Fruit fly (Drosophila melanogaster) whole organism, embryonic: ENCODE data around the gene Hph.

Experiments
- Asciz ChIP-seq: fragments of 200-800 bp; sonication (Bioruptor generic); optimal IDR thresholded peaks from 2 replicates; lab custom pipeline; 2017; ENCODE audit warnings: missing biosample characterization, mild to moderate bottlenecking, missing genetic modification characterization, missing genetic modification reagents
- B-H2 ChIP-seq: fragments of 200-800 bp; sonication (Bioruptor generic); optimal IDR thresholded peaks from 2 replicates; lab custom pipeline; 2018; ENCODE audit warnings: missing biosample characterization, mild to moderate bottlenecking, missing genetic modification characterization
- CG10147 ChIP-seq: fragments of 200-800 bp; sonication (Bioruptor generic); optimal IDR thresholded peaks from 2 replicates; lab custom pipeline; 2019; ENCODE audit warnings: missing biosample characterization, mild to moderate bottlenecking, missing genetic modification characterization, moderate library complexity
- CG1024 ChIP-seq: fragments of 200-800 bp; sonication (Bioruptor generic); IDR thresholded peaks from 2 replicates; pipeline ENCODE4 v1.3.6; 2022; ENCODE audit warnings: missing biosample characterization, missing genetic modification characterization
- CG10431 ChIP-seq: fragments of 200-800 bp; sonication (Bioruptor generic); optimal IDR thresholded peaks from 3 replicates; lab custom pipeline; 2018; ENCODE audit warnings: missing biosample characterization, mild to moderate bottlenecking, missing genetic modification characterization
- CG10565 ChIP-seq: fragments of 200-800 bp; sonication (Bioruptor generic); optimal IDR thresholded peaks from 3 replicates; lab custom pipeline; 2016; ENCODE audit warnings: missing biosample characterization, mild to moderate bottlenecking, missing genetic modification characterization
- CG10654 ChIP-seq: fragments of 200-800 bp; sonication (Bioruptor generic); optimal IDR thresholded peaks from 2 replicates; lab custom pipeline; 2016; ENCODE audit warnings: missing biosample characterization, missing genetic modification characterization
- CG11504 ChIP-seq: fragments of 200-800 bp; sonication (Bioruptor generic); optimal IDR thresholded peaks from 3 replicates; lab custom pipeline; 2019; ENCODE audit warnings: missing biosample characterization, mild to moderate bottlenecking, missing genetic modification characterization, moderate library complexity
- CG12155 ChIP-seq: fragments of 200-800 bp; sonication (Bioruptor generic); optimal IDR thresholded peaks from 3 replicates; lab custom pipeline; 2016; ENCODE audit warnings: missing biosample characterization, missing genetic modification characterization
- CG12744 ChIP-seq: fragments of 200-800 bp; sonication (Bioruptor generic); optimal IDR thresholded peaks from 2 replicates; lab custom pipeline; 2016; ENCODE audit warnings: missing biosample characterization, missing genetic modification characterization
- CG13123 ChIP-seq: fragments of 200-800 bp; sonication (Bioruptor generic); optimal IDR thresholded peaks from 2 replicates; lab custom pipeline; 2016; ENCODE audit warnings: missing biosample characterization, missing genetic modification characterization
- CG13894 ChIP-seq: fragments of 200-800 bp; sonication (Bioruptor generic); optimal IDR thresholded peaks from 3 replicates; lab custom pipeline; 2018; ENCODE audit warnings: missing biosample characterization, mild to moderate bottlenecking, missing genetic modification characterization, moderate library complexity
- CG14860 ChIP-seq: fragments of 200-800 bp; sonication (Bioruptor generic); IDR thresholded peaks from 3 replicates; pipeline ENCODE4 v1.3.6; 2022; ENCODE audit warnings: missing biosample characterization, missing genetic modification characterization; ENCODE audit not compliant: partially characterized antibody
- CG1602 ChIP-seq: fragments of 200-800 bp; sonication (Bioruptor generic); optimal IDR thresholded peaks from 3 replicates; lab custom pipeline; 2016; ENCODE audit warnings: missing biosample characterization, missing genetic modification characterization
- CG16815 ChIP-seq: fragments of 200-800 bp; sonication (Bioruptor generic); optimal IDR thresholded peaks from 3 replicates; lab custom pipeline; 2017; ENCODE audit warnings: missing biosample characterization, mild to moderate bottlenecking, missing genetic modification characterization
- CG2116 ChIP-seq: fragments of 200-800 bp; sonication (Bioruptor generic); optimal IDR thresholded peaks from 3 replicates; lab custom pipeline; 2018; ENCODE audit warnings: missing biosample characterization, mild to moderate bottlenecking, missing genetic modification characterization
- CG2712 ChIP-seq: fragments of 200-800 bp; optimal IDR thresholded peaks from 3 replicates; lab custom pipeline; 2019; ENCODE audit warnings: missing biosample characterization, mild to moderate bottlenecking, missing genetic modification characterization, moderate library complexity
- CG5245 ChIP-seq: fragments of 200-800 bp; sonication (Bioruptor generic); optimal IDR thresholded peaks from 3 replicates; lab custom pipeline; 2016; ENCODE audit warnings: missing biosample characterization, missing genetic modification characterization
- CG6175 ChIP-seq: fragments of 200-800 bp; sonication (Bioruptor generic); IDR thresholded peaks from 3 replicates; pipeline ENCODE4 v1.3.6; 2022; ENCODE audit warnings: missing biosample characterization, missing genetic modification characterization
- CG6791 ChIP-seq: fragments of 200-800 bp; sonication (Bioruptor generic); IDR thresholded peaks from 3 replicates; pipeline ENCODE4 v1.3.6; 2022; ENCODE audit warnings: missing biosample characterization, missing genetic modification characterization; ENCODE audit not compliant: partially characterized antibody
- CG7786 ChIP-seq: fragments of 200-800 bp; sonication (Bioruptor generic); optimal IDR thresholded peaks from 2 replicates; lab custom pipeline; 2016; ENCODE audit warnings: missing biosample characterization, missing genetic modification characterization
- CG7839 ChIP-seq: fragments of 200-800 bp; sonication (Bioruptor generic); optimal IDR thresholded peaks from 3 replicates; lab custom pipeline; 2018; ENCODE audit warnings: missing biosample characterization, mild to moderate bottlenecking, missing genetic modification characterization, moderate library complexity
- CG7987 ChIP-seq: fragments of 200-800 bp; sonication (Bioruptor generic); optimal IDR thresholded peaks from 2 replicates; lab custom pipeline; 2018; ENCODE audit warnings: missing biosample characterization, mild to moderate bottlenecking, missing genetic modification characterization, moderate library complexity
- CG8388 ChIP-seq: fragments of 200-800 bp; sonication (Bioruptor generic); optimal IDR thresholded peaks from 2 replicates; lab custom pipeline; 2019; ENCODE audit warnings: missing biosample characterization, mild to moderate bottlenecking, missing genetic modification characterization, moderate library complexity
- CG9609 ChIP-seq: fragments of 200-800 bp; sonication (Bioruptor generic); optimal IDR thresholded peaks from 3 replicates; lab custom pipeline; 2016; ENCODE audit warnings: missing biosample characterization, missing genetic modification characterization
- CHES-1-like ChIP-seq: fragments of 200-800 bp; sonication (Bioruptor generic); optimal IDR thresholded peaks from 2 replicates; lab custom pipeline; 2016; ENCODE audit warnings: missing biosample characterization, missing genetic modification characterization
- Camta ChIP-seq: fragments of 200-800 bp; sonication (Bioruptor generic); optimal IDR thresholded peaks from 2 replicates; lab custom pipeline; 2016; ENCODE audit warnings: missing biosample characterization, missing genetic modification characterization
- D ChIP-seq, 2 experiments: fragments of 200-800 bp in 1 of 2; fragments of >200 bp in 1 of 2; sonication (Bioruptor generic) in 1 of 2; optimal IDR thresholded peaks; 2 replicates in 1 of 2; 3 replicates in 1 of 2; lab custom pipeline; 2017; ENCODE audit warnings: mild to moderate bottlenecking in 1 of 2, missing biosample characterization in 1 of 2, missing genetic modification characterization in 1 of 2, missing genetic modification reagents in 1 of 2
- E2f2 ChIP-seq: fragments of 200-800 bp; sonication (Bioruptor generic); IDR thresholded peaks from 2 replicates; pipeline ENCODE4 v1.3.6; 2022; ENCODE audit warnings: missing biosample characterization, missing genetic modification characterization
- Lhr ChIP-seq: fragments of 200-800 bp; sonication (Bioruptor generic); optimal IDR thresholded peaks from 3 replicates; lab custom pipeline; 2017; ENCODE audit warnings: mild to moderate bottlenecking, missing biosample characterization, missing genetic modification reagents, missing genetic modification characterization
- MESR4 ChIP-seq: fragments of 200-800 bp; sonication (Bioruptor generic); optimal IDR thresholded peaks from 2 replicates; lab custom pipeline; 2018; ENCODE audit warnings: missing biosample characterization, mild to moderate bottlenecking, missing genetic modification characterization, moderate library complexity
- Mad ChIP-seq: fragments of 200-800 bp; sonication (Bioruptor generic); optimal IDR thresholded peaks from 2 replicates; lab custom pipeline; 2016; ENCODE audit warnings: missing biosample characterization, missing genetic modification characterization
- Ravus ChIP-seq: fragments of 200-800 bp; sonication (Bioruptor generic); IDR thresholded peaks from 2 replicates; pipeline ENCODE4 v1.3.6; 2022; ENCODE audit warnings: missing biosample characterization, missing genetic modification characterization
- YL-1 ChIP-seq: fragments of 200-800 bp; sonication (Bioruptor generic); optimal IDR thresholded peaks from 3 replicates; lab custom pipeline; 2017; ENCODE audit warnings: missing biosample characterization, mild to moderate bottlenecking, missing genetic modification characterization
- al ChIP-seq: fragments of 200-800 bp; sonication (Bioruptor generic); IDR thresholded peaks from 2 replicates; pipeline ENCODE4 v1.3.6; 2022; ENCODE audit warnings: missing biosample characterization, missing genetic modification characterization
- bab2 ChIP-seq: fragments of 200-800 bp; sonication (Bioruptor generic); optimal IDR thresholded peaks from 2 replicates; lab custom pipeline; 2016; ENCODE audit warnings: missing biosample characterization, missing genetic modification characterization
- bigmax ChIP-seq: fragments of 200-800 bp; sonication (Bioruptor generic); optimal IDR thresholded peaks from 2 replicates; lab custom pipeline; 2018; ENCODE audit warnings: missing biosample characterization, mild to moderate bottlenecking, missing genetic modification characterization
- dpn ChIP-seq, 2 experiments: fragments of 200-800 bp; sonication (Bioruptor generic); optimal IDR thresholded peaks; 3 replicates each; lab custom pipeline; 2016; ENCODE audit warnings: missing biosample characterization in 2 of 2, missing genetic modification characterization in 2 of 2
- en ChIP-seq: fragments of 200-800 bp; sonication (Bioruptor generic); optimal IDR thresholded peaks from 2 replicates; lab custom pipeline; 2016; ENCODE audit warnings: missing biosample characterization, missing genetic modification characterization
- exex ChIP-seq: fragments of 200-800 bp; sonication (Bioruptor generic); optimal IDR thresholded peaks from 4 replicates; lab custom pipeline; 2018; ENCODE audit warnings: missing biosample characterization, mild to moderate bottlenecking, missing genetic modification characterization, moderate library complexity
- fd64A ChIP-seq: fragments of 200-800 bp; sonication (Bioruptor generic); optimal IDR thresholded peaks from 3 replicates; lab custom pipeline; 2018; ENCODE audit warnings: missing biosample characterization, mild to moderate bottlenecking, missing genetic modification characterization
- grn ChIP-seq: fragments of 200-800 bp; sonication (Bioruptor generic); optimal IDR thresholded peaks from 3 replicates; lab custom pipeline; 2017; ENCODE audit warnings: missing biosample characterization, missing genetic modification characterization
- klu ChIP-seq: fragments of 200-800 bp; sonication (Bioruptor generic); IDR thresholded peaks from 2 replicates; pipeline ENCODE4 v1.3.6; 2022; ENCODE audit warnings: missing biosample characterization, missing genetic modification characterization
- lov ChIP-seq, 2 experiments: fragments of 200-800 bp in 1 of 2; fragments of >200 bp in 1 of 2; sonication (Bioruptor generic) in 1 of 2; IDR thresholded peaks in 1 of 2; optimal IDR thresholded peaks in 1 of 2; 2 replicates in 1 of 2; 3 replicates in 1 of 2; pipeline versions ENCODE4 v1.3.6 to Lab custom; 2017 to 2022; ENCODE audit warnings: missing biosample characterization in 1 of 2, missing genetic modification characterization in 1 of 2
- onecut ChIP-seq: fragments of 200-800 bp; sonication (Bioruptor generic); IDR thresholded peaks from 2 replicates; pipeline ENCODE4 v1.3.6; 2022; ENCODE audit warnings: missing biosample characterization, missing genetic modification characterization
- otp ChIP-seq: fragments of 200-800 bp; sonication (Bioruptor generic); IDR thresholded peaks from 3 replicates; pipeline ENCODE4, ENCODE4 v1.3.6; 2022; ENCODE audit warnings: missing biosample characterization, missing genetic modification characterization
- pan ChIP-seq, 4 experiments: fragments of >200 bp in 3 of 4; fragments of 200-800 bp in 1 of 4; sonication (Bioruptor generic) in 1 of 4; optimal IDR thresholded peaks in 3 of 4; IDR thresholded peaks in 1 of 4; 2 replicates each; pipeline versions ENCODE4 v1.3.6 to Lab custom; 2017 to 2022; ENCODE audit warnings: missing biosample characterization in 2 of 4, missing genetic modification characterization in 2 of 4, mixed read lengths in 1 of 4
- salm ChIP-seq: fragments of 200-800 bp; sonication (Bioruptor generic); optimal IDR thresholded peaks from 2 replicates; lab custom pipeline; 2018; ENCODE audit warnings: missing biosample characterization, mild to moderate bottlenecking, missing genetic modification characterization
- tin ChIP-seq: fragments of 200-800 bp; sonication (Bioruptor generic); optimal IDR thresholded peaks from 3 replicates; lab custom pipeline; 2016; ENCODE audit warnings: missing biosample characterization, missing genetic modification characterization
- zfh1 ChIP-seq: fragments of 200-800 bp; sonication (Bioruptor generic); IDR thresholded peaks from 3 replicates; pipeline ENCODE4 v1.3.6; 2022; ENCODE audit warnings: missing biosample characterization, missing genetic modification characterization

Hph gene

DNA sequence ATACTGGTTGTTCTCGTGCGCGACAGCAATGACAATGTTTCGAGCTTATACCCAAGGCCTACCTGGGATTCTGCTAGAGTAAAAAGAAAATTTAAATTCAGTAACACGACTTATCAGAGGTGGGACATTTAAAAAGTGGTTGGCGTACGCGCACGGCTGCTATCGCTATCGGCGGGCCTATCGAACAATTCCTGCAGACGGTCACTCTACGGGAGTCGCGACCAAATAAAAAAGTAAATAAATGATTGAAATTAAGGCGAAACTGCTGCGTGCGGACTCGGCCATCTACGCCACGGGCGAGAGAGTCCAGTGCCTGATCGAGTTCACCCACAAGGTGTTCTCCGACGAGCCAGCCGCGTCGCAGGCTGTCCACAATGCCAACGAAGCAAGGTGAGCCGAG is 37.4 kb upstream of the Hph start, which contains the start of the genes Prosbeta2R2 and CG1116 (continued):
- TF ChIP-seq CG10654 (GFP tag; lab: Kevin White, UChicago) = no peak
- no peak for TF ChIP-seq CG6175
- TF ChIP-seq tin (GFP tag; lab: Kevin White, UChicago) = no peak
- TF ChIP-seq YL-1 (GFP tag; lab: Kevin White, UChicago) = peak; percentile 31
- TF ChIP-seq klu (GFP tag; lab: Robert Waterston, UW) = no peak
- no peak for TF ChIP-seq CG12155 (GFP tag; lab: Kevin White, UChicago)
- TF ChIP-seq CG13894 (tag; lab: Kevin White, UChicago) = no peak
- no peak for TF ChIP-seq bigmax (GFP tag; lab: Kevin White, UChicago)
- TF ChIP-seq CG10147 = no peak
- TF ChIP-seq onecut = no peak
- TF ChIP-seq CG1024 (GFP tag; lab: Robert Waterston, UW) = no peak
- no peak for TF ChIP-seq CG13123
- peak; percentile 44; the same call in 1 of the 3 replicates for TF ChIP-seq CG6791 (GFP tag; lab: Robert Waterston, UW)
- no peak for TF ChIP-seq CG12744 (GFP tag; lab: Kevin White, UChicago)
- TF ChIP-seq E2f2 = peak; percentile 97
- no peak for TF ChIP-seq CG7786
- TF ChIP-seq Asciz (GFP tag; lab: Kevin White, UChicago) = no peak
- TF ChIP-seq D (optimal IDR thresholded peaks at IDR 0.05; lab: Kevin White, UChicago) = no peak
- TF ChIP-seq D (GFP tag; optimal IDR thresholded peaks at IDR 0.05; lab: Kevin White, UChicago) = no peak
- no peak for TF ChIP-seq exex (tag; lab: Kevin White, UChicago)
- TF ChIP-seq CG10565 (GFP tag; lab: Kevin White, UChicago) = no peak
- TF ChIP-seq CG2116 (GFP tag; lab: Kevin White, UChicago) = no peak
- no peak for TF ChIP-seq otp (GFP tag; lab: Robert Waterston, UW)
- TF ChIP-seq al (GFP tag; lab: Robert Waterston, UW) = no peak
- TF ChIP-seq MESR4 (GFP tag; lab: Kevin White, UChicago) = peak; percentile 78
- TF ChIP-seq Mad (GFP tag; lab: Kevin White, UChicago) = no peak
- TF ChIP-seq CG9609 (GFP tag; lab: Kevin White, UChicago) = no peak
- no peak for TF ChIP-seq Lhr (GFP tag; lab: Kevin White, UChicago)
- TF ChIP-seq Ravus (GFP tag; lab: Robert Waterston, UW) = no peak
- TF ChIP-seq salm (tag; lab: Kevin White, UChicago) = no peak
- TF ChIP-seq CG7987 (GFP tag; lab: Kevin White, UChicago) = no peak
- no peak for TF ChIP-seq Camta (GFP tag; lab: Kevin White, UChicago)
- peak; percentile 28; the same call in 1 of the 3 replicates for TF ChIP-seq CG14860 (GFP tag; lab: Robert Waterston, UW)
- TF ChIP-seq CG16815 (GFP tag; lab: Kevin White, UChicago) = no peak
- no peak for TF ChIP-seq CG8388
- no peak for TF ChIP-seq B-H2 (GFP tag; lab: Kevin White, UChicago)
- no peak for TF ChIP-seq CG5245
- TF ChIP-seq dpn (GFP tag; optimal IDR thresholded peaks at IDR 0.05; lab: Kevin White, UChicago) = no peak
- TF ChIP-seq CG10431 (GFP tag; lab: Kevin White, UChicago) = no peak
- TF ChIP-seq lov (optimal IDR thresholded peaks at IDR 0.05; lab: Kevin White, UChicago) = no peak
- TF ChIP-seq lov (GFP tag; IDR thresholded peaks at IDR 0.05; lab: Robert Waterston, UW) = no peak
- TF ChIP-seq fd64A (GFP tag; lab: Kevin White, UChicago) = no peak
- no peak for TF ChIP-seq CG2712 (tag; lab: Kevin White, UChicago)
- no peak for TF ChIP-seq CG7839
- TF ChIP-seq CHES-1-like = no peak
- TF ChIP-seq en (GFP tag; lab: Kevin White, UChicago) = no peak
- TF ChIP-seq pan (optimal IDR thresholded peaks at IDR 0.05; lab: Kevin White, UChicago) = no peak
- no peak for TF ChIP-seq pan (GFP tag; optimal IDR thresholded peaks at IDR 0.05 in 1 of 2, IDR thresholded peaks at IDR 0.05 in 1 of 2)
- TF ChIP-seq grn (GFP tag; lab: Kevin White, UChicago) = no peak
- no peak for TF ChIP-seq CG1602 (GFP tag; lab: Kevin White, UChicago)
- no peak for TF ChIP-seq zfh1 (GFP tag; lab: Robert Waterston, UW)
- no peak for TF ChIP-seq bab2 (GFP tag; lab: Kevin White, UChicago)
- TF ChIP-seq CG11504 (tag; lab: Kevin White, UChicago) = no peak
